Worm (Caenorhabditis elegans) whole organism, L4/young adult: ENCODE data around the gene K02E2.11.

ENCODE experiments used
- dao-5 ChIP-seq: sonication (generic microtip); optimal IDR thresholded peaks from 2 replicates; lab custom pipeline; 2016; ENCODE audit warnings: missing genotype, missing genetic modification characterization, moderate library complexity, missing compliant biosample characterization
- him-1 ChIP-seq: sonication (generic microtip); optimal IDR thresholded peaks from 2 replicates; lab custom pipeline; 2016; ENCODE audit warnings: missing genotype, missing genetic modification reagents, missing genetic modification characterization, missing compliant biosample characterization

- TF ChIP-seq him-1 (tag; lab: Kevin White, UChicago) (no peak), dao-5 (tag; lab: Kevin White, UChicago) (no peak)
These were observed 23.7 kb downstream of the K02E2.11 start for ce11 chrV:20406817-20407216.
